Fruit fly (Drosophila melanogaster) whole organism, wandering third instar larva: ENCODE data around the gene cbt.

Experiments used
- Abd-B ChIP-seq: fragments of >200 bp; optimal IDR thresholded peaks from 2 replicates; lab custom pipeline; 2017; ENCODE audit warnings: missing biosample characterization, missing genetic modification characterization
- CG32264 ChIP-seq: fragments of 200-800 bp; sonication (Bioruptor generic); optimal IDR thresholded peaks from 2 replicates; lab custom pipeline; 2016; ENCODE audit warnings: missing biosample characterization, missing genetic modification characterization
- GATAd ChIP-seq: sonication (Bioruptor generic); optimal IDR thresholded peaks from 2 replicates; lab custom pipeline; 2016; ENCODE audit warnings: missing biosample characterization, missing genetic modification characterization
- Hnf4 ChIP-seq: fragments of 200-800 bp; sonication (Bioruptor generic); optimal IDR thresholded peaks from 2 replicates; lab custom pipeline; 2016; ENCODE audit warnings: missing biosample characterization, mild to moderate bottlenecking, missing genetic modification characterization
- Jra ChIP-seq: sonication (Bioruptor generic); optimal IDR thresholded peaks from 2 replicates; lab custom pipeline; 2016; ENCODE audit warnings: missing biosample characterization, missing genetic modification characterization
- Myc ChIP-seq: fragments of >200 bp; optimal IDR thresholded peaks from 2 replicates; lab custom pipeline; 2017
- N ChIP-seq: fragments of >200 bp; optimal IDR thresholded peaks from 2 replicates; lab custom pipeline; 2018; ENCODE audit warnings: missing biosample characterization, missing external identifiers, missing genetic modification characterization
- dmrt93B ChIP-seq: fragments of 200-800 bp; sonication (Bioruptor generic); optimal IDR thresholded peaks from 2 replicates; lab custom pipeline; 2018; ENCODE audit warnings: missing biosample characterization, mild to moderate bottlenecking, missing genetic modification characterization
- foxo ChIP-seq, 2 experiments: fragments of 200-800 bp; sonication (Bioruptor generic); optimal IDR thresholded peaks; 2 replicates in 1 of 2; 3 replicates in 1 of 2; lab custom pipeline; 2016 to 2017; ENCODE audit warnings: missing biosample characterization in 2 of 2, missing genetic modification characterization in 2 of 2
- h ChIP-seq: fragments of 200-800 bp; sonication (Bioruptor generic); optimal IDR thresholded peaks from 3 replicates; lab custom pipeline; 2016; ENCODE audit warnings: missing biosample characterization, mild to moderate bottlenecking, missing genetic modification characterization
- pan ChIP-seq: fragments of >200 bp; optimal IDR thresholded peaks from 2 replicates; lab custom pipeline; 2017
- rgr ChIP-seq: fragments of 200-800 bp; sonication (Bioruptor generic); optimal IDR thresholded peaks from 3 replicates; lab custom pipeline; 2016; ENCODE audit warnings: missing biosample characterization, mild to moderate bottlenecking, missing genetic modification characterization
- woc ChIP-seq: sonication (Bioruptor generic); optimal IDR thresholded peaks from 2 replicates; lab custom pipeline; 2016; ENCODE audit warnings: missing biosample characterization, mild to moderate bottlenecking, missing genetic modification characterization

DNA sequence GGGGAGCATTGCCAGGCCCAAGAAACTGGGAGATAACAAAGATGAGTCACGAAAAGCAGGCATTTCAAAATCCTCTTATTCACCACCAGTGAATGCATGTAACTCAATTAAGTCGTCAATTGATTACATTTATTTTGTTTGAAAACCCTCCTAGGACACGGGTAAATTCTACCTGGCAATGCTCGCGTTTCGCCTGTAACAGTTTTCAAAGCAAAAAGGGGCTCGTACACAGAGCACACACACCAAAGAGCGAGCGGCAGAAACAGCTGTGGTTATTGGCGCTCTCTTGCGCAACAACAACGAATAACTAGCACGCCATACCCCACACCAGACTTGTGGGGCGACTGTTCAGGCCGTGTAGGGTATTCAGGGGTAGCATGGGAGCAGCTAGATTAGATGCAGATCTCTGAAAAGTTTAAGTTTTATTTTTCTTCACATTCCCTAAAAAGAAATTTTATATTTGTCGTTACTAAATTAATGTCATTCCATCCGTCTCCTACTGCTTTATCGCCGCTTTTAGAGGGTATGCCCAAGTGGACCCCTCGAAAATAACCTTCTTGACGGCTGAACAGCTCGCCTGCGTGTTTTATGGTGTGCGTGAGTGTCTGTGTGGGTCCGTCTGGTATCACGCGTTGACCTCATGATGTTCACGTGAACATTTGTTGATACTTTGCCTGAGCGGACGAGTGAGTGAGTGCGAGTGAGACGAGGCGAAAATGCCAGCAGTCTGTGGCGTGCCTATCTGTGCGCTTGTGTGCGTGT lies 1.3 kb upstream of the cbt start:
- peak; percentile 100 for TF ChIP-seq woc (GFP tag; lab: Kevin White, UChicago)
- TF ChIP-seq h (GFP tag; lab: Kevin White, UChicago) = peak; percentile 100
- no peak for TF ChIP-seq Myc
- peak; percentile 100 for TF ChIP-seq Hnf4 (GFP tag; lab: Kevin White, UChicago)
- TF ChIP-seq Jra = peak; percentile 100
- TF ChIP-seq foxo (GFP tag; optimal IDR thresholded peaks at IDR 0.05; lab: Kevin White, UChicago) = peak; percentile 100
- TF ChIP-seq GATAd = peak; percentile 98
- TF ChIP-seq pan (lab: Kevin White, UChicago) = peak; percentile 94
- peak; percentile 100 for TF ChIP-seq CG32264 (GFP tag; lab: Kevin White, UChicago)
- peak; percentile 100 for TF ChIP-seq dmrt93B
- no peak for TF ChIP-seq N (GFP tag; lab: Kevin White, UChicago)
- no peak for TF ChIP-seq Abd-B (GFP tag; lab: Kevin White, UChicago)
- TF ChIP-seq rgr (GFP tag; lab: Kevin White, UChicago) = peak; percentile 100
